Worm (Caenorhabditis elegans) whole organism, late embryonic: ENCODE measurements around the gene nas-24.

Experiments used
- C08G9.2 ChIP-seq: sonication (generic microtip); optimal IDR thresholded peaks from 2 replicates; lab custom pipeline; 2016; ENCODE audit warnings: mild to moderate bottlenecking, missing genetic modification characterization, moderate library complexity, missing compliant biosample characterization
- F13H6.1 ChIP-seq: sonication (generic microtip); optimal IDR thresholded peaks from 2 replicates; lab custom pipeline; 2016; ENCODE audit warnings: missing genetic modification characterization, missing compliant biosample characterization
- K02D7.2 ChIP-seq: sonication (generic microtip); optimal IDR thresholded peaks from 2 replicates; lab custom pipeline; 2017; ENCODE audit warnings: mild to moderate bottlenecking, missing genetic modification characterization, missing compliant biosample characterization
- Y22D7AL.16 ChIP-seq: sonication (generic microtip); optimal IDR thresholded peaks from 2 replicates; lab custom pipeline; 2016; ENCODE audit warnings: missing genetic modification characterization, missing compliant biosample characterization
- ahr-1 ChIP-seq: sonication (generic microtip); optimal IDR thresholded peaks from 2 replicates; lab custom pipeline; 2016; ENCODE audit warnings: missing genetic modification characterization, missing compliant biosample characterization
- ama-1 ChIP-seq: fragments of 150-350 bp; optimal IDR thresholded peaks from 2 replicates; lab custom pipeline; 2014
- ceh-14 ChIP-seq: sonication (generic microtip); optimal IDR thresholded peaks from 2 replicates; lab custom pipeline; 2016; ENCODE audit warnings: missing genotype, missing genetic modification characterization, missing compliant biosample characterization
- ceh-18 ChIP-seq: sonication (generic microtip); optimal IDR thresholded peaks from 2 replicates; lab custom pipeline; 2016; ENCODE audit warnings: missing genetic modification characterization, missing compliant biosample characterization
- ceh-2 ChIP-seq: sonication (generic microtip); optimal IDR thresholded peaks from 2 replicates; lab custom pipeline; 2016; ENCODE audit warnings: missing genotype, missing genetic modification characterization, missing compliant biosample characterization
- ceh-24 ChIP-seq: sonication (generic microtip); optimal IDR thresholded peaks from 2 replicates; lab custom pipeline; 2016; ENCODE audit warnings: mild to moderate bottlenecking, missing genetic modification characterization, missing compliant biosample characterization
- ceh-31 ChIP-seq: sonication (generic microtip); optimal IDR thresholded peaks from 2 replicates; lab custom pipeline; 2016; ENCODE audit warnings: missing genetic modification characterization, missing compliant biosample characterization
- ceh-34 ChIP-seq: sonication (generic microtip); optimal IDR thresholded peaks from 2 replicates; lab custom pipeline; 2016; ENCODE audit warnings: mild to moderate bottlenecking, missing genetic modification characterization, missing compliant biosample characterization
- ceh-45 ChIP-seq: fragments of 200-800 bp; sonication (Bioruptor generic); IDR thresholded peaks from 2 replicates; pipeline ENCODE4 v1.3.6; 2022; ENCODE audit warnings: missing genetic modification reagents, missing genetic modification characterization, missing compliant biosample characterization
- eyg-1 ChIP-seq: sonication (generic microtip); optimal IDR thresholded peaks from 2 replicates; lab custom pipeline; 2016; ENCODE audit warnings: missing genotype, missing genetic modification characterization, missing compliant biosample characterization
- fax-1 ChIP-seq: sonication (generic microtip); optimal IDR thresholded peaks from 2 replicates; lab custom pipeline; 2016; ENCODE audit warnings: missing genotype, missing genetic modification characterization, missing compliant biosample characterization
- hlh-13 ChIP-seq: fragments of 200-800 bp; sonication (Bioruptor generic); optimal IDR thresholded peaks from 2 replicates; lab custom pipeline; 2018; ENCODE audit warnings: mild to moderate bottlenecking, missing genetic modification characterization, missing compliant biosample characterization
- hlh-15 ChIP-seq: sonication (generic microtip); optimal IDR thresholded peaks from 2 replicates; lab custom pipeline; 2016; ENCODE audit warnings: missing genetic modification characterization, missing compliant biosample characterization
- hlh-6 ChIP-seq: sonication (generic microtip); optimal IDR thresholded peaks from 2 replicates; lab custom pipeline; 2016; ENCODE audit warnings: missing genotype, missing genetic modification characterization, missing compliant biosample characterization
- lim-6 ChIP-seq: sonication (generic microtip); optimal IDR thresholded peaks from 2 replicates; lab custom pipeline; 2016; ENCODE audit warnings: missing genetic modification characterization, missing compliant biosample characterization
- lin-11 ChIP-seq: fragments of 200-800 bp; sonication (Bioruptor generic); optimal IDR thresholded peaks from 2 replicates; lab custom pipeline; 2018; ENCODE audit warnings: mild to moderate bottlenecking, missing genetic modification characterization, missing compliant biosample characterization
- nfya-1 ChIP-seq: sonication (generic microtip); optimal IDR thresholded peaks from 2 replicates; lab custom pipeline; 2017; ENCODE audit warnings: missing genetic modification characterization, mild to moderate bottlenecking, missing compliant biosample characterization, antibody characterized with exemption, moderate library complexity
- nhr-11 ChIP-seq: fragments of 150-350 bp; optimal IDR thresholded peaks from 2 replicates; lab custom pipeline; 2014; ENCODE audit warnings: missing biosample characterization, missing genetic modification characterization
- nhr-232 ChIP-seq: sonication (generic microtip); optimal IDR thresholded peaks from 2 replicates; lab custom pipeline; 2016; ENCODE audit warnings: missing genetic modification characterization, missing compliant biosample characterization
- npax-4 ChIP-seq: sonication (generic microtip); optimal IDR thresholded peaks from 2 replicates; lab custom pipeline; 2016; ENCODE audit warnings: missing genetic modification characterization, missing compliant biosample characterization
- odd-2 ChIP-seq: sonication (generic microtip); optimal IDR thresholded peaks from 2 replicates; lab custom pipeline; 2017; ENCODE audit warnings: antibody characterized with exemption, mild to moderate bottlenecking, missing genetic modification characterization, missing compliant biosample characterization
- pat-9 ChIP-seq: fragments of 200-800 bp; sonication (Bioruptor generic); optimal IDR thresholded peaks from 2 replicates; lab custom pipeline; 2018; ENCODE audit warnings: mild to moderate bottlenecking, missing genetic modification characterization, moderate library complexity, missing compliant biosample characterization
- pha-2 ChIP-seq: sonication (generic microtip); optimal IDR thresholded peaks from 2 replicates; lab custom pipeline; 2017; ENCODE audit warnings: mild to moderate bottlenecking, missing genetic modification characterization, missing compliant biosample characterization
- pha-4 ChIP-seq: fragments of 150-350 bp; optimal IDR thresholded peaks from 2 replicates; lab custom pipeline; 2018; ENCODE audit warnings: missing biosample characterization, missing genetic modification reagents, missing genetic modification characterization
- rnt-1 ChIP-seq: sonication (generic microtip); optimal IDR thresholded peaks from 2 replicates; lab custom pipeline; 2016; ENCODE audit warnings: missing genetic modification characterization, missing compliant biosample characterization
- sdc-2 ChIP-seq: sonication (generic microtip); optimal IDR thresholded peaks from 2 replicates; lab custom pipeline; 2016; ENCODE audit warnings: missing genotype, missing genetic modification characterization, missing compliant biosample characterization
- sox-2 ChIP-seq: fragments of 200-800 bp; sonication (Bioruptor generic); IDR thresholded peaks from 2 replicates; pipeline ENCODE4 v1.3.6; 2022; ENCODE audit warnings: missing genetic modification reagents, missing genetic modification characterization, missing compliant biosample characterization
- tbx-2 ChIP-seq: sonication (generic microtip); optimal IDR thresholded peaks from 2 replicates; lab custom pipeline; 2016; ENCODE audit warnings: missing genetic modification characterization, missing compliant biosample characterization
- ttx-3 ChIP-seq: sonication (generic microtip); optimal IDR thresholded peaks from 2 replicates; lab custom pipeline; 2016; ENCODE audit warnings: missing genetic modification reagents, missing genetic modification characterization, missing compliant biosample characterization
- unc-3 ChIP-seq, 2 experiments: fragments of 200-800 bp in 1 of 2; sonication (Bioruptor generic) in 1 of 2; sonication (generic microtip) in 1 of 2; conservative IDR thresholded peaks in 1 of 2; optimal IDR thresholded peaks in 1 of 2; 2 replicates each; pipeline versions ENCODE4 v1.3.6 to Lab custom; 2016 to 2022; ENCODE audit warnings: missing compliant biosample characterization in 2 of 2, missing genetic modification characterization in 2 of 2, missing genetic modification reagents in 1 of 2
- unc-42 ChIP-seq: sonication (generic microtip); optimal IDR thresholded peaks from 2 replicates; lab custom pipeline; 2016; ENCODE audit warnings: missing genotype, missing genetic modification characterization, missing compliant biosample characterization
- unc-55 ChIP-seq: sonication (generic microtip); optimal IDR thresholded peaks from 2 replicates; lab custom pipeline; 2017; ENCODE audit warnings: missing biosample characterization, missing genetic modification reagents, missing genetic modification characterization
- unc-86 ChIP-seq: sonication (generic microtip); optimal IDR thresholded peaks from 2 replicates; lab custom pipeline; 2016; ENCODE audit warnings: missing genetic modification characterization, missing compliant biosample characterization
- zip-5 ChIP-seq: sonication (generic microtip); optimal IDR thresholded peaks from 2 replicates; lab custom pipeline; 2016; ENCODE audit warnings: missing genetic modification characterization, missing compliant biosample characterization

nas-24 gene

ce11 chrV:13762426-13763127 lies 6.6 kb upstream of the nas-24 start, which contains the start of gene F20G2.6:
TSS of gene F20G2.6 (plus strand) at chrV:13763077.
- TF ChIP-seq ceh-34 (no peak), ttx-3 (tag; lab: Kevin White, UChicago) (no peak), zip-5 (no peak), sdc-2 (tag; lab: Kevin White, UChicago) (no peak), ceh-31 (no peak), odd-2 (tag; lab: Kevin White, UChicago) (no peak), lin-11 (no peak), ahr-1 (tag; lab: Kevin White, UChicago) (no peak), ceh-14 (no peak), lim-6 (tag; lab: Kevin White, UChicago) (no peak), unc-42 (tag; lab: Kevin White, UChicago) (no peak)

- TF ChIP-seq nfya-1 (tag; lab: Kevin White, UChicago) = no peak
- TF ChIP-seq eyg-1 (tag; lab: Kevin White, UChicago) = no peak
- TF ChIP-seq nhr-232 (tag; lab: Kevin White, UChicago) = no peak
- no peak for TF ChIP-seq ceh-18
- no peak for TF ChIP-seq hlh-15
- TF ChIP-seq pat-9 = no peak
- no peak for TF ChIP-seq Y22D7AL.16 (tag; lab: Kevin White, UChicago)
- no peak for TF ChIP-seq unc-55 (GFP tag; lab: Kevin White, UChicago)
- no peak for TF ChIP-seq lim-6 (tag; lab: Kevin White, UChicago)
- no peak for TF ChIP-seq ceh-34
Observed at ce11 chrV:13763723-13764122, 5.5 kb upstream of the nas-24 start.

- no peak for TF ChIP-seq F13H6.1
- no peak for TF ChIP-seq unc-3 (GFP tag; conservative IDR thresholded peaks at IDR 0.05; lab: Robert Waterston, UW)
- TF ChIP-seq unc-3 (tag; optimal IDR thresholded peaks at IDR 0.05; lab: Kevin White, UChicago) = no peak
- TF ChIP-seq ama-1 (lab: Kevin White, UChicago) = no peak
- no peak for TF ChIP-seq hlh-13
- TF ChIP-seq K02D7.2 (tag; lab: Kevin White, UChicago) = no peak
- TF ChIP-seq C08G9.2 = no peak
- TF ChIP-seq unc-86 (tag; lab: Kevin White, UChicago) = no peak
- no peak for TF ChIP-seq tbx-2 (tag; lab: Kevin White, UChicago)
- no peak for TF ChIP-seq sox-2 (GFP tag; lab: Robert Waterston, UW)
- no peak for TF ChIP-seq ceh-45
- TF ChIP-seq rnt-1 (tag; lab: Kevin White, UChicago) = no peak
- no peak for TF ChIP-seq Y22D7AL.16 (tag; lab: Kevin White, UChicago)
- no peak for TF ChIP-seq pha-2 (tag; lab: Kevin White, UChicago)
- no peak for TF ChIP-seq pha-4 (tag; lab: Kevin White, UChicago)
- TF ChIP-seq ceh-2 (tag; lab: Kevin White, UChicago) = no peak
- TF ChIP-seq nhr-11 (tag; lab: Kevin White, UChicago) = no peak
- no peak for TF ChIP-seq hlh-6 (tag; lab: Kevin White, UChicago)
- TF ChIP-seq npax-4 (tag; lab: Kevin White, UChicago) = no peak
- TF ChIP-seq eyg-1 (tag; lab: Kevin White, UChicago) = no peak
Observed at ce11 chrV:13768388-13768787, 798 bp upstream of the nas-24 start, which contains the start of gene F20G2.3. TSS of gene F20G2.3 (minus strand) at chrV:13768488.

ce11 chrV:13771209-13771608 lies 2.0 kb downstream of the nas-24 start, which contains the start of gene F20G2.5:
TSS of gene F20G2.5 (plus strand) at chrV:13771509.
- TF ChIP-seq ceh-24 (no peak), unc-55 (GFP tag; lab: Kevin White, UChicago) (no peak), fax-1 (tag; lab: Kevin White, UChicago) (no peak), nhr-11 (tag; lab: Kevin White, UChicago) (no peak)
